Worm (Caenorhabditis elegans) whole organism, L1 larva: ENCODE measurements around the gene F02H6.2.

ENCODE experiments used
- aha-1 ChIP-seq: fragments of 150-350 bp; optimal IDR thresholded peaks from 2 replicates; lab custom pipeline; 2014; ENCODE audit warnings: missing biosample characterization, missing genetic modification characterization
- dpl-1 ChIP-seq, 3 experiments: fragments of 150-350 bp in 2 of 3; sonication (generic microtip) in 1 of 3; optimal IDR thresholded peaks; 2 replicates each; lab custom pipeline; 2014 to 2017; ENCODE audit warnings: missing biosample characterization in 3 of 3, missing genetic modification characterization in 3 of 3, missing genetic modification reagents in 3 of 3
- egl-27 ChIP-seq, 2 experiments: fragments of 150-350 bp in 1 of 2; sonication (generic microtip); optimal IDR thresholded peaks; 3 replicates each; lab custom pipeline; 2017 to 2018; ENCODE audit warnings: missing biosample characterization in 2 of 2, missing genetic modification characterization in 2 of 2, missing genetic modification reagents in 2 of 2
- elt-3 ChIP-seq, 6 experiments: fragments of 150-350 bp in 1 of 6; sonication (generic microtip); optimal IDR thresholded peaks; 2 replicates each; lab custom pipeline; 2017 to 2018; ENCODE audit warnings: missing biosample characterization in 6 of 6, missing genetic modification characterization in 6 of 6, inconsistent platforms in 1 of 6
- jun-1 ChIP-seq: fragments of 150-350 bp; optimal IDR thresholded peaks from 2 replicates; lab custom pipeline; 2014; ENCODE audit warnings: missing biosample characterization, missing genetic modification reagents, missing genetic modification characterization
- lin-15B ChIP-seq: fragments of 150-350 bp; sonication (generic microtip); optimal IDR thresholded peaks from 3 replicates; lab custom pipeline; 2014; ENCODE audit warnings: missing biosample characterization, missing genetic modification characterization
- mef-2 ChIP-seq: fragments of 150-350 bp; optimal IDR thresholded peaks from 2 replicates; lab custom pipeline; 2014; ENCODE audit warnings: missing biosample characterization, missing genetic modification characterization
- nhr-12 ChIP-seq: sonication (generic microtip); optimal IDR thresholded peaks from 2 replicates; lab custom pipeline; 2017; ENCODE audit warnings: missing biosample characterization, missing genetic modification characterization
- tbx-2 ChIP-seq: sonication (generic microtip); optimal IDR thresholded peaks from 2 replicates; lab custom pipeline; 2016; ENCODE audit warnings: missing genetic modification characterization, missing compliant biosample characterization

ce11 chrIV:14191919-14192318, 4.4 kb upstream of the F02H6.2 start, which contains the start of gene K01G12.22:
- TF ChIP-seq lin-15B (no peak), jun-1 (no peak), mef-2 (tag; lab: Kevin White, UChicago) (no peak), dpl-1 (GFP tag; optimal IDR thresholded peaks at IDR 0.05; lab: Kevin White, UChicago) (no peak), egl-27 (tag; optimal IDR thresholded peaks at IDR 0.05; lab: Kevin White, UChicago) (no peak), tbx-2 (tag; lab: Kevin White, UChicago) (no peak), elt-3 (tag; optimal IDR thresholded peaks at IDR 0.05; lab: Kevin White, UChicago) (no peak), nhr-12 (tag; lab: Kevin White, UChicago) (no peak), aha-1 (tag; lab: Kevin White, UChicago) (no peak)
